Worm (Caenorhabditis elegans) whole organism, L1 larva: ENCODE results near the gene nhr-232.

Experiments
- alr-1 ChIP-seq: fragments of 200-800 bp; sonication (Bioruptor generic); optimal IDR thresholded peaks from 2 replicates; lab custom pipeline; 2018; ENCODE audit warnings: borderline replicate concordance, mild to moderate bottlenecking, missing genetic modification characterization, missing compliant biosample characterization
- ceh-82 ChIP-seq, 3 experiments: fragments of 150-350 bp in 1 of 3; sonication (generic microtip) in 2 of 3; optimal IDR thresholded peaks; 2 replicates each; lab custom pipeline; 2014 to 2017; ENCODE audit warnings: missing biosample characterization in 3 of 3, missing genetic modification characterization in 3 of 3
- dpl-1 ChIP-seq, 3 experiments: fragments of 150-350 bp in 2 of 3; sonication (generic microtip) in 1 of 3; optimal IDR thresholded peaks; 2 replicates each; lab custom pipeline; 2014 to 2017; ENCODE audit warnings: missing biosample characterization in 3 of 3, missing genetic modification characterization in 3 of 3, missing genetic modification reagents in 3 of 3
- ets-5 ChIP-seq: fragments of 200-800 bp; sonication (Bioruptor generic); IDR thresholded peaks from 2 replicates; pipeline ENCODE4 v1.3.6; 2022; ENCODE audit warnings: missing genetic modification characterization, missing compliant biosample characterization
- lin-15B ChIP-seq: fragments of 150-350 bp; sonication (generic microtip); optimal IDR thresholded peaks from 3 replicates; lab custom pipeline; 2014; ENCODE audit warnings: missing biosample characterization, missing genetic modification characterization
- nhr-76 ChIP-seq: sonication (generic microtip); optimal IDR thresholded peaks from 2 replicates; lab custom pipeline; 2017; ENCODE audit warnings: missing biosample characterization, missing genetic modification characterization
- nhr-90 ChIP-seq: sonication (generic microtip); optimal IDR thresholded peaks from 2 replicates; lab custom pipeline; 2016; ENCODE audit warnings: mild to moderate bottlenecking, missing genetic modification characterization, missing compliant biosample characterization; ENCODE audit not compliant: poor library complexity
- snu-23 ChIP-seq: sonication (generic microtip); optimal IDR thresholded peaks from 2 replicates; lab custom pipeline; 2016; ENCODE audit warnings: missing genetic modification characterization, missing compliant biosample characterization
- ztf-4 ChIP-seq: fragments of 150-350 bp; optimal IDR thresholded peaks from 2 replicates; lab custom pipeline; 2014; ENCODE audit warnings: missing biosample characterization, missing genetic modification characterization

DNA sequence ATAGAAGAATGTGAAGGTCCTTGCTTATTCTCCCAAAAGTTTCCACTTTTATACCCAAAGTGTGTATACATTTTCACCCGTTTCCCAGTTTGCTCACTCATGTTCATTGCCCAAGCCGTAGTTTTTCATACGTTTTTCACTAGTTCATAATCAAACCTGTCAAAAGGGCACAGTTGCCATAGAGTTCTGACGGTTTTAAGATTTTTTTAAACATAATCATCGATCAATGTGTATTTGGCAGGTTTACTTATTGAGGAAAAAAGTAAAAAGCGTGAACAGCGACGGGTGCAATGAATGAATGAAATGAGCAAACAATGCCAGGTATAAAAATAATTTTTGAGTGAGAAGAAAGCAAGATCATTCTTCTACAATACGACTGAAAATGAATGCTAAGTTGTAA lies 34.7 kb upstream of the nhr-232 start, which contains the start of the genes fipr-5 and fipr-9:
- TF ChIP-seq nhr-90 (tag; lab: Kevin White, UChicago) = no peak
- TF ChIP-seq ceh-82 (tag; optimal IDR thresholded peaks at IDR 0.05; lab: Kevin White, UChicago) = no peak
- no peak for TF ChIP-seq alr-1 (tag; lab: Kevin White, UChicago)
- TF ChIP-seq snu-23 (GFP tag; lab: Kevin White, UChicago) = no peak
- no peak for TF ChIP-seq lin-15B (tag; lab: Kevin White, UChicago)
- TF ChIP-seq ets-5 (GFP tag; lab: Robert Waterston, UW) = no peak
- TF ChIP-seq nhr-76 (tag; lab: Kevin White, UChicago) = no peak
- TF ChIP-seq dpl-1 (GFP tag; optimal IDR thresholded peaks at IDR 0.05; lab: Kevin White, UChicago) = no peak
- TF ChIP-seq ztf-4 = no peak
